Fruit fly (Drosophila melanogaster): ENCODE data around the gene CG14440.

DNA sequence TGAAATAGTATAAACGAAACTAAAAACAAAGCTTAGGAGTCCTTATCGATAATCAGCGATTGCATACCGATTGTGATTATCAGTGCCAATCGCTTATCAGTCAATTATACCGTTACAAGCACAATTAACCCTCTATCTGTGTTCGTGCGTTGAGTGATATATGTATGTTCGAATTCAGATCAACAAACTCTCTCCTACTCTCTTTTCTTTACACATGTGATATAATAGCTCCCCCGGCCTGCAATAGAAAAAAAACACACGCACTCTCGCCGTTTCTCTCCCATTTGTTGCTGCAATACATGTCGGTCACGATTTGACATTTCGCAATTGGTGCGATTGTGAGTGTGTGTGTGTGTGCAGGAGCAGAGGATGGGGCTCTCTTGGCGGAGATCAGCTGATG lies 36.0 kb downstream of the CG14440 start:
- TF ChIP-seq usp (GFP tag; optimal IDR thresholded peaks at IDR 0.05), result no peak
- TF ChIP-seq psq (optimal IDR thresholded peaks at IDR 0.05), result no peak
- no peak for TF ChIP-seq pan (optimal IDR thresholded peaks at IDR 0.05)
- no peak for TF ChIP-seq EcR (GFP tag; optimal IDR thresholded peaks at IDR 0.05)
- no peak for TF ChIP-seq CG8478 (optimal IDR thresholded peaks at IDR 0.05)
- TF ChIP-seq Dll (optimal IDR thresholded peaks at IDR 0.05), result no peak
